Worm (Caenorhabditis elegans): ENCODE measurements around the gene B0393.4.
A peak's percentile ranks its signal among the peaks of the same experiment; 100 is the strongest.

The B0393.4 gene

DNA sequence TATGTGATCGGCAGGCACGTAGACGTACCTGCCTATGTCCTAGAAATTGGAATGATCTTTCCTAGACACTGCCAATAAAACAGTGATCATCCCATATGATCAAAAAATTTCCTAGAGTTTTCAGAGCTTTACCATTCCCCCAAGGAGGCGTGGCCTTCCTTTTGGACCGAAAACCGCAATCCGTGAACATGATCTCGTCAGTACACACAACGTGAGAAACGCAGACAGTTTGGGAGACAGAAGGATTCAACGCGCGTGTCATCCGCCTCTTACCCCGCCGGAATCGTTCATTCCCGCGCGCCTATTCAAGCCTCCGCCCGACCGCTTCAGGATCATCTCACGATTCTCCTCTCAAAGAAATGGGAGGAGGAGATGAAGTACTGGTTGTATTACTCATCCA lies 2.1 kb upstream of the B0393.4 start, which contains the start of gene B0393.5:
B0393.5 (plus strand) TSS at position 301 of the 400 bp plus-strand sequence.
- TF ChIP-seq B0310.2 (tag; optimal IDR thresholded peaks at IDR 0.05) (no peak), hmg-4 (GFP tag; optimal IDR thresholded peaks at IDR 0.05) (no peak), ceh-36 (tag; optimal IDR thresholded peaks at IDR 0.05) (no peak), F13C5.2 (tag; optimal IDR thresholded peaks at IDR 0.05) (no peak), sea-1 (GFP tag; conservative IDR thresholded peaks at IDR 0.05) (no peak), tbx-37 (GFP tag; conservative IDR thresholded peaks at IDR 0.05) (no peak), pes-1 (GFP tag; IDR thresholded peaks at IDR 0.05) (no peak), scrt-1 (GFP tag; IDR thresholded peaks at IDR 0.05) (no peak), ceh-13 (GFP tag; optimal IDR thresholded peaks at IDR 0.05) (no peak)

DNA sequence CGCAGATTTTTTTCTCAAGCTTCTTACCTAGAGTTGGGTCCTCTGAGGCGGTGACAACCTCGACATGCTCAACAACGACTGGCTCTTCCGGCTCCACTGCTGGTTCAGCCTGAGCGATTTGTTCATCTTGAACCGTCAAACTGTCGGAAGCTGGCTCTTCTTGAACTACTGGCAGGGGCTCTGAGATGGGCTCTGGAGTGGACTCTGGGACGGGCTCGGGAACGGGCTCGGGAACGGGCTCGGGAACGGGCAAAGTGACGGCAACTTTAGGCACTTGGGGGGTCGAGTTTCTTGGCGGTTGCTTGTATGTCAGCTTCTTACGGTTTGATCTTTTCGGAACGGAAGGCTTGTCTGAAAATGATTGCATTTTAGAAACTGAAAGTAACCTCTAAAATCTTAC lies 563 bp downstream of the B0393.4 start:
- TF ChIP-seq aly-1 (tag; optimal IDR thresholded peaks at IDR 0.05) (no peak), pes-1 (GFP tag; IDR thresholded peaks at IDR 0.05) (no peak), scrt-1 (GFP tag; IDR thresholded peaks at IDR 0.05) (no peak), hmbx-1 (tag; optimal IDR thresholded peaks at IDR 0.05) (no peak), hnd-1 (tag; optimal IDR thresholded peaks at IDR 0.05) (no peak), tra-4 (tag; optimal IDR thresholded peaks at IDR 0.05) (no peak), tbx-11 (GFP tag; IDR thresholded peaks at IDR 0.05) (no peak), ets-7 (tag; optimal IDR thresholded peaks at IDR 0.05) (no peak), F13C5.2 (tag; optimal IDR thresholded peaks at IDR 0.05) (no peak), ceh-36 (tag; optimal IDR thresholded peaks at IDR 0.05) (no peak), B0310.2 (tag; optimal IDR thresholded peaks at IDR 0.05) (no peak), sea-1 (GFP tag; conservative IDR thresholded peaks at IDR 0.05) (no peak), hmg-4 (GFP tag; optimal IDR thresholded peaks at IDR 0.05) (no peak), ceh-13 (GFP tag; optimal IDR thresholded peaks at IDR 0.05) (no peak), tbx-37 (GFP tag; conservative IDR thresholded peaks at IDR 0.05) (no peak), flt-1 (GFP tag; IDR thresholded peaks at IDR 0.05) (no peak), ama-1 (optimal IDR thresholded peaks at IDR 0.05) (no peak)

DNA sequence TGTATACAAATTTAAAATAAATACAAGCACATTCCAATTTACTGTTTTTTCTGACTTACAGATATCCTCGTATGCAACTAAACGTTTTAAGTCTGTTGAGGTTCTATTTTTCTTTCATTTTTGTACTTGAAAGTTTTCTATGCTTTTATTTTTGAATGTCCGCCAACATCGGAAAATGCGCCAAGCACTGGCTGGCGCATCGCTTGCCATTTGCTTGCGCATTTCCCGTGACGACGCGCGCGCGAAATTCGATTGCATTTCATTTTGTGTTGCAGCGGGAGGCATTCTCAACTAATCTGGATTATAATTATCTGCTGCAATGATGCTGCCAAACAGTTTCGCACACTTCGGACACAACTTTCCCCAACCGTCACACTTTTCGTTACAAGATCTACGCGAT lies 6.4 kb downstream of the B0393.4 start, which contains the start of gene fbxl-2:
fbxl-2 (plus strand) TSS at position 278 of the 400 bp plus-strand sequence.
- peak; percentile 56; the same call in 1 of the 2 replicates for TF ChIP-seq tbx-11 (GFP tag; IDR thresholded peaks at IDR 0.05)
- peak; percentile 34 for TF ChIP-seq B0310.2 (tag; optimal IDR thresholded peaks at IDR 0.05)
- 0 out of 2 replicates have a peak, but pooled peaks have one; percentile 65 for TF ChIP-seq scrt-1 (GFP tag; IDR thresholded peaks at IDR 0.05)
- peak; percentile 94 for TF ChIP-seq F13C5.2 (tag; optimal IDR thresholded peaks at IDR 0.05)
- TF ChIP-seq hnd-1 (tag; optimal IDR thresholded peaks at IDR 0.05): peak; percentile 40
- no peak for TF ChIP-seq hmbx-1 (tag; optimal IDR thresholded peaks at IDR 0.05)
- peak; percentile 80; the same call in 1 of the 2 replicates for TF ChIP-seq flt-1 (GFP tag; IDR thresholded peaks at IDR 0.05)
- no peak for TF ChIP-seq pes-1 (GFP tag; IDR thresholded peaks at IDR 0.05)
- TF ChIP-seq tbx-37 (GFP tag; conservative IDR thresholded peaks at IDR 0.05): no peak
- TF ChIP-seq ama-1 (optimal IDR thresholded peaks at IDR 0.05): no peak
- no peak for TF ChIP-seq ceh-13 (GFP tag; optimal IDR thresholded peaks at IDR 0.05)
- peak; percentile 44; the same call in 1 of the 2 replicates for TF ChIP-seq sea-1 (GFP tag; conservative IDR thresholded peaks at IDR 0.05)
- no peak for TF ChIP-seq aly-1 (tag; optimal IDR thresholded peaks at IDR 0.05)
- TF ChIP-seq ceh-36 (tag; optimal IDR thresholded peaks at IDR 0.05): peak; percentile 56
- TF ChIP-seq tra-4 (tag; optimal IDR thresholded peaks at IDR 0.05): no peak
- peak; percentile 10 for TF ChIP-seq ets-7 (tag; optimal IDR thresholded peaks at IDR 0.05)
- peak; percentile 71 for TF ChIP-seq hmg-4 (GFP tag; optimal IDR thresholded peaks at IDR 0.05)

DNA sequence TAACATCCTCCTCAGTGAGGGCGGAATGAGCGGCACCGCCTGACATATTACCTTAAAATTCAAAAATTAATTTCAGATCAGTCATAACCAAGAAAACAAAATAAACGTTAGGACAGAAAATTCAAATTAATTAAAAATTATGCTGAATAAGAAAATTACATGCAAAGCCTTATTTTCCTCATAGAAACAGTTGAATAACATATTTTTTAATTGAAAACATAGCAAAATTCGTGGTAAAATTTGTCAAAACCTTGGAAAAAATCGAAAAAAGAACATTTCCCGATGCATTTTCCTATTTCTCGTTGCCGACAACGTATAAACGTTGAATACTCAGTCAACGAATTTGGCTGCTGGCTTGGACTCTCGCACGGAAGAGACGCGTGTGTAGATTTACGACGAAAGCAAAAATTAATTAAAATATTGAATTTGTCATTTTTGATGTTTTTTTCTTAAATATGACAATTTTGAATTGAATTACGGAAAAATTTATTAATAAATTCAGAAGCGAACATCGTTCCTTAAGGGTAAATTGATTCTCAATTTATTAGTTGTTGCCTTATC lies 9.3 kb downstream of the B0393.4 start, which contains the start of the genes rps-0 and rbg-3:
rps-0 (minus strand) TSS at position 51 of the 561 bp plus-strand sequence.
rbg-3 (plus strand) TSS at position 424 of the 561 bp plus-strand sequence.
- TF ChIP-seq ama-1 (optimal IDR thresholded peaks at IDR 0.05): no peak
- TF ChIP-seq aly-1 (tag; optimal IDR thresholded peaks at IDR 0.05): no peak
- no peak for TF ChIP-seq hmbx-1 (tag; optimal IDR thresholded peaks at IDR 0.05)
- TF ChIP-seq sea-1 (GFP tag; conservative IDR thresholded peaks at IDR 0.05): no peak
- TF ChIP-seq ceh-13 (GFP tag; optimal IDR thresholded peaks at IDR 0.05): no peak
- TF ChIP-seq F13C5.2 (tag; optimal IDR thresholded peaks at IDR 0.05): peak; percentile 80
- TF ChIP-seq tra-4 (tag; optimal IDR thresholded peaks at IDR 0.05): no peak
- no peak for TF ChIP-seq ceh-36 (tag; optimal IDR thresholded peaks at IDR 0.05)

DNA sequence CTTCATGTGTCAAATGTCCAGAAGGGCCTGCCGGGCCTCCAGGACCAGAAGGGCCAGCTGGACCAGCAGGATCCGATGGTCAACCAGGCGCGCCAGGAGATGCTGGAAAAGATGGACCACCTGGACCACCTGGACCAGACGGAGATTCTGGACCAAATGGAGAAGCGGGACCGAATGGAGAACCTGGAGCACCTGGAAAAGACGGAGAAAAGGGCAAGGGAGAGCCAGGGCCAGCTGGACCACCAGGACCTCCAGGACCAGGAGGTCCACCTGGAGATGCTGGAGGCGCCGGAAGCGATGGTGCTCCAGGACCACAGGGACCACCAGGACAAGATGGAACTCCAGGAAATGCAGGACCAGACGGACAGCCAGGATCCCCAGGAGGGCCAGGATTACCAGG lies 14.7 kb downstream of the B0393.4 start:
- TF ChIP-seq ceh-13 (GFP tag; optimal IDR thresholded peaks at IDR 0.05): no peak
- no peak for TF ChIP-seq F13C5.2 (tag; optimal IDR thresholded peaks at IDR 0.05)
- no peak for TF ChIP-seq tra-4 (tag; optimal IDR thresholded peaks at IDR 0.05)
- TF ChIP-seq scrt-1 (GFP tag; IDR thresholded peaks at IDR 0.05): no peak
- TF ChIP-seq pes-1 (GFP tag; IDR thresholded peaks at IDR 0.05): no peak
- no peak for TF ChIP-seq ama-1 (optimal IDR thresholded peaks at IDR 0.05)
- no peak for TF ChIP-seq B0310.2 (tag; optimal IDR thresholded peaks at IDR 0.05)
- TF ChIP-seq tbx-11 (GFP tag; IDR thresholded peaks at IDR 0.05): no peak
- TF ChIP-seq hnd-1 (tag; optimal IDR thresholded peaks at IDR 0.05): no peak
- no peak for TF ChIP-seq aly-1 (tag; optimal IDR thresholded peaks at IDR 0.05)
- TF ChIP-seq tbx-37 (GFP tag; conservative IDR thresholded peaks at IDR 0.05): no peak
- TF ChIP-seq sea-1 (GFP tag; conservative IDR thresholded peaks at IDR 0.05): no peak
- no peak for TF ChIP-seq flt-1 (GFP tag; IDR thresholded peaks at IDR 0.05)

DNA sequence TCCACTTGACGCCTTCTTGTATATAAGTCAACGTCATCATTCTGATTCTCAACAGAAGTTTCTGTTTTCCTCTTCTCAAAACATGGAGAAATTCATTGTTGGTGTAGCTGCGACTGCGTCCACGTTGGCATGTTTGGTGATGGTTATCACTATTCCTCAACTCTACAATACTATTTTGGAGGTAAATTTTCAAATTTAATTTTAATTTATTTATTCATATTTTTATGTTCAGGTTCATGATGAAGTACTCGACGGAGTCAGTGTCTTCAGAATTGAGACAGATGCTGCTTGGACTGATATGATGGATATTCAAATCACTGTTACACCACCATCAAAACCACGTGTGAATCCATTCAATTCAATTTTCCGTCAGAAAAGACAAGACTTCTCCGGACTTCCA lies 15.3 kb downstream of the B0393.4 start, which contains the start of gene col-89:
col-89 (plus strand) TSS at position 19 of the 400 bp plus-strand sequence.
- TF ChIP-seq hnd-1 (tag; optimal IDR thresholded peaks at IDR 0.05) (no peak), ceh-13 (GFP tag; optimal IDR thresholded peaks at IDR 0.05) (no peak), ceh-36 (tag; optimal IDR thresholded peaks at IDR 0.05) (no peak), sea-1 (GFP tag; conservative IDR thresholded peaks at IDR 0.05) (no peak), ama-1 (optimal IDR thresholded peaks at IDR 0.05) (no peak), scrt-1 (GFP tag; IDR thresholded peaks at IDR 0.05) (no peak), tbx-11 (GFP tag; IDR thresholded peaks at IDR 0.05) (no peak), ets-7 (tag; optimal IDR thresholded peaks at IDR 0.05) (no peak)

DNA sequence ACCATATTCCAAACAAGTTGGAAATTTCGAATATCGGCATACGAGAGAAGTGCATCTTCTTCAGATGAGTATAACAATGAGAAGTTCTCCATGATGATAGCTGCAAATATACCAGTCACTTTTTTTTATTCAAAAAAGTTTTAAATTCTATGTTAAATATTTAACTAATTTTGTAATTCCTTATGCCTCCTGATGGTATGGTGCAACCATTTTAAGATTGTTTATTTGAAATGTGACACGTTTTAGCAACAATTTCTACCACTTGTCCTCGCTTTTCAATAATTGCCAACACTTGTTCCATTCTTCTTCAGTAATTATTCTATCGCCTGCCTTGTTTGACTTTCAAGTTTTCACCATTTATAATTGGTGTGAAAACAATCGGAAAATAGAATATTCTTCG lies 17.5 kb downstream of the B0393.4 start, which contains the start of gene F17C8.6:
F17C8.6 (minus strand) TSS at position 101 of the 400 bp plus-strand sequence.
- TF ChIP-seq ama-1 (optimal IDR thresholded peaks at IDR 0.05) (no peak), tbx-37 (GFP tag; conservative IDR thresholded peaks at IDR 0.05) (no peak), ceh-13 (GFP tag; optimal IDR thresholded peaks at IDR 0.05) (no peak)

All from whole organism, early embryonic.